Worm (Caenorhabditis elegans) whole organism, L1 larva: ENCODE results near the gene M01F1.9.

Source experiments
- ama-1 ChIP-seq: fragments of 150-350 bp; optimal IDR thresholded peaks from 2 replicates; lab custom pipeline; 2014
- dpl-1 ChIP-seq, 3 experiments: fragments of 150-350 bp in 2 of 3; sonication (generic microtip) in 1 of 3; optimal IDR thresholded peaks; 2 replicates each; lab custom pipeline; 2014 to 2017; ENCODE audit warnings: missing biosample characterization in 3 of 3, missing genetic modification characterization in 3 of 3, missing genetic modification reagents in 3 of 3
- elt-3 ChIP-seq, 6 experiments: fragments of 150-350 bp in 1 of 6; sonication (generic microtip); optimal IDR thresholded peaks; 2 replicates each; lab custom pipeline; 2017 to 2018; ENCODE audit warnings: missing biosample characterization in 6 of 6, missing genetic modification characterization in 6 of 6, inconsistent platforms in 1 of 6
- fos-1 ChIP-seq: fragments of 150-350 bp; optimal IDR thresholded peaks from 2 replicates; lab custom pipeline; 2014; ENCODE audit warnings: missing biosample characterization, missing genetic modification characterization
- jun-1 ChIP-seq: fragments of 150-350 bp; optimal IDR thresholded peaks from 2 replicates; lab custom pipeline; 2014; ENCODE audit warnings: missing biosample characterization, missing genetic modification reagents, missing genetic modification characterization
- mdl-1 ChIP-seq, 2 experiments: fragments of 150-350 bp; optimal IDR thresholded peaks; 2 replicates each; lab custom pipeline; 2014 to 2017; ENCODE audit warnings: missing biosample characterization in 2 of 2, missing genetic modification characterization in 2 of 2, inconsistent platforms in 1 of 2
- nhr-237 ChIP-seq: fragments of 150-350 bp; optimal IDR thresholded peaks from 2 replicates; lab custom pipeline; 2014; ENCODE audit warnings: missing biosample characterization, missing genetic modification characterization
- nhr-77 ChIP-seq: fragments of 150-350 bp; optimal IDR thresholded peaks from 2 replicates; lab custom pipeline; 2014; ENCODE audit warnings: missing biosample characterization, missing genetic modification characterization
- rnt-1 ChIP-seq: sonication (generic microtip); optimal IDR thresholded peaks from 2 replicates; lab custom pipeline; 2016; ENCODE audit warnings: mild to moderate bottlenecking, missing genetic modification characterization, moderate library complexity, missing compliant biosample characterization
- tlp-1 ChIP-seq: fragments of 150-350 bp; optimal IDR thresholded peaks from 2 replicates; lab custom pipeline; 2014; ENCODE audit warnings: missing biosample characterization, missing genetic modification characterization
- unc-86 ChIP-seq: sonication (generic microtip); optimal IDR thresholded peaks from 2 replicates; lab custom pipeline; 2016; ENCODE audit warnings: missing genetic modification characterization, missing compliant biosample characterization
- zag-1 ChIP-seq: fragments of 150-350 bp; optimal IDR thresholded peaks from 2 replicates; lab custom pipeline; 2014; ENCODE audit warnings: missing biosample characterization, missing genetic modification characterization
- ztf-11 ChIP-seq, 2 experiments: sonication (generic microtip); optimal IDR thresholded peaks; 2 replicates each; lab custom pipeline; 2016 to 2017; ENCODE audit warnings: missing genetic modification characterization in 2 of 2, missing biosample characterization in 1 of 2, missing compliant biosample characterization in 1 of 2
- ztf-4 ChIP-seq: fragments of 150-350 bp; optimal IDR thresholded peaks from 2 replicates; lab custom pipeline; 2014; ENCODE audit warnings: missing biosample characterization, missing genetic modification characterization

ce11 chrIII:3488224-3488623, 10.6 kb downstream of the M01F1.9 start, which contains the start of gene C34C12.7:
- TF ChIP-seq mdl-1 (tag; optimal IDR thresholded peaks at IDR 0.05; lab: Kevin White, UChicago) (no peak), tlp-1 (tag; lab: Kevin White, UChicago) (no peak), zag-1 (tag; lab: Kevin White, UChicago) (no peak), jun-1 (tag; lab: Kevin White, UChicago) (no peak), fos-1 (no peak), nhr-237 (tag; lab: Kevin White, UChicago) (no peak), unc-86 (tag; lab: Kevin White, UChicago) (no peak), elt-3 (tag; optimal IDR thresholded peaks at IDR 0.05; lab: Kevin White, UChicago) (no peak), ztf-11 (tag; optimal IDR thresholded peaks at IDR 0.05; lab: Kevin White, UChicago) (no peak), nhr-77 (tag; lab: Kevin White, UChicago) (no peak), dpl-1 (GFP tag; optimal IDR thresholded peaks at IDR 0.05; lab: Kevin White, UChicago) (peak in 1 of 3 experiments; percentile 10), ztf-4 (tag; lab: Kevin White, UChicago) (no peak), rnt-1 (tag; lab: Kevin White, UChicago) (no peak), ama-1 (lab: Kevin White, UChicago) (no peak)
